Worm (Caenorhabditis elegans): ENCODE data around the gene egl-26.

The egl-26 gene

DNA sequence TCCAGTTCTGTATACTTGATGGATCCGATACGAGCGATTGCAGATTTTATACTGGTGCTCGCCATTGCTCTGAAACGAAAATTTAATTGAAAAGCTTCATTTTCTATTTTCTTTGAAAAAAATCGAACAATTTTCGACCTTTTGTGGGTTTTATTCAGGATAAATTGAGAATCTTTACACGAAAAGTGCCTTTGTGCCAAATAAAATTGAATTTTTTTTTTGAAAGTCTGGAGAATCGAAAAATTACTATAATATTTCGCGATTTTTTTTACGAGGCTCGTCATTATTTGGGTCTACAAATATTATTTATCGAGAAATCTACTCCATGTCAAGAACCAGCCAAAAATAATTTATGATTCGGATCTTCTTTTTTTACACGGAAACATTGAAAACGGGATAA is 27.5 kb upstream of the egl-26 start, which contains the start of gene F23F1.10:
F23F1.10 (minus strand) TSS at position 69 of the 400 bp plus-strand sequence.
- TF ChIP-seq flt-1 (GFP tag; IDR thresholded peaks at IDR 0.05) (no peak), ztf-29 (GFP tag; IDR thresholded peaks at IDR 0.05) (no peak), T22C8.4 (GFP tag; IDR thresholded peaks at IDR 0.05) (no peak), med-1 (GFP tag; optimal IDR thresholded peaks at IDR 0.05; ENCODE audit: insufficient read depth) (no peak), klf-2 (GFP tag; conservative IDR thresholded peaks at IDR 0.05) (no peak), cog-1 (tag; optimal IDR thresholded peaks at IDR 0.05) (no peak), tab-1 (GFP tag; IDR thresholded peaks at IDR 0.05) (no peak), ref-1 (GFP tag; conservative IDR thresholded peaks at IDR 0.05) (no peak), ztf-23 (GFP tag; IDR thresholded peaks at IDR 0.05) (no peak)

DNA sequence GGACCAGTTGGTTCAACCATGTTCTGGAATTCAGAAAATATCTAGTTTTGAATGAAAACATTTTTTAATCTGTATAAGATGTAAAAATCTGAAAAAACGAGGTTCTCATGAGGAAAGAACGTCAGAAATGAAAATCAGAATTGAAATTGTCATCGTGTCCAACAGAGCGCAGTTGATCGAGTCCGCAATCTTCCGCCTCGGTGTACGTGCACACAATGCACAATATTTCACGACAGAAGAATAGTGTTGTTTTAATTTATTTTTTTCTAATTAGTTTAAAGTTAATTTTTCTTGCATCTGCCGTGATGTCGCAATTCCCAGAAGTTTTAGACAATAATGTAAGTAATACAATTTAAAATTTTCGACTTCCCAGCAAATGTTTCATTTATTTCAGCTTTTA is 25.8 kb upstream of the egl-26 start, which contains the start of gene nfyc-1:
nfyc-1 (plus strand) TSS at position 268 of the 400 bp plus-strand sequence.
- TF ChIP-seq flt-1 (GFP tag; IDR thresholded peaks at IDR 0.05) = no peak
- TF ChIP-seq med-1 (GFP tag; optimal IDR thresholded peaks at IDR 0.05; ENCODE audit: insufficient read depth) = no peak
- no peak for TF ChIP-seq ztf-29 (GFP tag; IDR thresholded peaks at IDR 0.05)
- no peak for TF ChIP-seq ztf-23 (GFP tag; IDR thresholded peaks at IDR 0.05)
- TF ChIP-seq tab-1 (GFP tag; IDR thresholded peaks at IDR 0.05) = no peak
- no peak for TF ChIP-seq cog-1 (tag; optimal IDR thresholded peaks at IDR 0.05)
- no peak for TF ChIP-seq ref-1 (GFP tag; conservative IDR thresholded peaks at IDR 0.05)
- TF ChIP-seq T22C8.4 (GFP tag; IDR thresholded peaks at IDR 0.05) = no peak
- TF ChIP-seq klf-2 (GFP tag; conservative IDR thresholded peaks at IDR 0.05) = no peak

DNA sequence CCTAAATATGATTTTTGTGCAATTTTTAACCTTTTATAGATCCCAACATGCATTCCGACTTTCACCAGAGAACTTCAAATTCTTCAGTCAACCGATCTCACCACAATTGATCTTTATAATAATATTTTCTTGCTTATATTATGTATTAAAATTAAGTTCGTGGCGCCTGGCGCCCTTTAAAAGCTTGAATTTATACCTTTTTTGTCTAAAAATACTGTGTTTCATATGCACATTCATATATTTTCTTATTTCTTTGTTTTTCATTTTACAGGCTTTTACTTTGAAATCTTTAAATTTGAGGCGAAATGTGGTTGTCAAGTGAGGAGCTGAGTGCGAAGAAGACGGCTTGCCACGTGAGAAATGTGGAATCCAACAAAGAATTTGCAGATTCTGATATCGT is 24.7 kb upstream of the egl-26 start, which contains the start of gene rpoa-49:
rpoa-49 (plus strand) TSS at position 301 of the 400 bp plus-strand sequence.
- TF ChIP-seq cog-1 (tag; optimal IDR thresholded peaks at IDR 0.05) (no peak), T22C8.4 (GFP tag; IDR thresholded peaks at IDR 0.05) (no peak), flt-1 (GFP tag; IDR thresholded peaks at IDR 0.05) (no peak), med-1 (GFP tag; optimal IDR thresholded peaks at IDR 0.05; ENCODE audit: insufficient read depth) (no peak)

DNA sequence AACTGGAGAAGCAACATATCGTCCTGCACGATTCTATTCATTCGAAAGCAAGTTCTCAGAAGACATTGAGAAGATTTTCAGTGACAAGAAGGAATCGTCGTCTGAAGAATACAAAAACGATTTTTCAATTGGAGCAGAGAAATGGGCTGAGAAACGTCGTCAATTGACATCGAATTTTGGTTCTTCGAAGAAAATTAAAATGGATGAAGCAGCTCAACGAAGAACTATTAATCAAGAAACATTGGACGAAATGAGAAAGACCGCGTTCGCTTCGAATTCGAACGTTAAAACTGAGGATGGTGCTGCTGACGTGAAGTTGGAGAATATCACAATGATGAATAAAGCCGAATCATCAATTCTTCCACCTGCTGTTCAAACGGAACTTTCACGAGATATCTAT is 23.3 kb upstream of the egl-26 start, which contains the start of gene rpt-4:
rpt-4 (minus strand) TSS at position 101 of the 400 bp plus-strand sequence.
- no peak for TF ChIP-seq ztf-23 (GFP tag; IDR thresholded peaks at IDR 0.05)
- TF ChIP-seq ref-1 (GFP tag; conservative IDR thresholded peaks at IDR 0.05) = no peak
- TF ChIP-seq klf-2 (GFP tag; conservative IDR thresholded peaks at IDR 0.05) = no peak
- no peak for TF ChIP-seq tab-1 (GFP tag; IDR thresholded peaks at IDR 0.05)
- no peak for TF ChIP-seq med-1 (GFP tag; optimal IDR thresholded peaks at IDR 0.05; ENCODE audit: insufficient read depth)
- no peak for TF ChIP-seq cog-1 (tag; optimal IDR thresholded peaks at IDR 0.05)
- TF ChIP-seq T22C8.4 (GFP tag; IDR thresholded peaks at IDR 0.05) = no peak
- no peak for TF ChIP-seq ztf-29 (GFP tag; IDR thresholded peaks at IDR 0.05)

DNA sequence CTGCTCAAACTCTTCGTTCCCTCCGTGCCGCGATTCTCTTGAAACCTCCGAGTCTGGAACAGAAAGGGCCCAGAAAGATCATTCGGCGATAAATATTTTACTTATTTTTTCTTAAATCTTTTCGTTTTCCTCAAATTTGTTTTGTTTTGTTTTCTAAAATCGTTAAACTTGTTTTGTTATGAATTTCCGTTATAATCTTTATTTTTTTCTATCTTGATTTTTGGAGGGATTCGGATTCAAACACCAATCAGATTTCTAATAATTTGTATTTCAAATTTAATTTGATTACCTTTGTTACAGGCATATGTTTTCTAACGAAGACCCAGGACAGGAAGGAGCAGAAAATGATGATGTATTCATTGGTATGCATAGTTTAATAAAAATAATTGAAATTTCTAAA is 22.2 kb upstream of the egl-26 start, which contains the start of gene C23H3.5:
C23H3.5 (plus strand) TSS at position 301 of the 400 bp plus-strand sequence.
- no peak for TF ChIP-seq tab-1 (GFP tag; IDR thresholded peaks at IDR 0.05)
- no peak for TF ChIP-seq ref-1 (GFP tag; conservative IDR thresholded peaks at IDR 0.05)
- no peak for TF ChIP-seq klf-2 (GFP tag; conservative IDR thresholded peaks at IDR 0.05)
- no peak for TF ChIP-seq ztf-29 (GFP tag; IDR thresholded peaks at IDR 0.05)
- no peak for TF ChIP-seq flt-1 (GFP tag; IDR thresholded peaks at IDR 0.05)
- no peak for TF ChIP-seq cog-1 (tag; optimal IDR thresholded peaks at IDR 0.05)
- no peak for TF ChIP-seq med-1 (GFP tag; optimal IDR thresholded peaks at IDR 0.05; ENCODE audit: insufficient read depth)
- TF ChIP-seq ztf-23 (GFP tag; IDR thresholded peaks at IDR 0.05) = no peak
- TF ChIP-seq T22C8.4 (GFP tag; IDR thresholded peaks at IDR 0.05) = no peak

DNA sequence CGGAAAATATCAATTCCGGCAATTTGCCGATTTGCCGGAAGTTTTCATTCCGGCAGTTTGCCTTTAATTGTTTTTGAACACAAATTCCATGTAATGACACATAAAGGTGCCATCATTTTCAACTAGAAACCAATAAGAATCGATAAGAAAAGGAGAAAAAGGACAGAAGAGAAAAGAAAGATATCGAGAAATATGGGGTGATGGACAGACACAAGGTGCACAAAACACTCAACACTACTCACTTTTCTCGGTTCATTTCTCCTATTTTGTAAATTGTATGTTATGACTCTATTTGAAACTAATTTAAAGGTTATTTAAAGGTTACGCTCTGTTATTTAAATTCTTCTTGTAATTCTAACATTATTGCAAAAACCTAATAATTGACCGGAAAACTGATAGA is 18.6 kb upstream of the egl-26 start:
- no peak for TF ChIP-seq ztf-23 (GFP tag; IDR thresholded peaks at IDR 0.05)

DNA sequence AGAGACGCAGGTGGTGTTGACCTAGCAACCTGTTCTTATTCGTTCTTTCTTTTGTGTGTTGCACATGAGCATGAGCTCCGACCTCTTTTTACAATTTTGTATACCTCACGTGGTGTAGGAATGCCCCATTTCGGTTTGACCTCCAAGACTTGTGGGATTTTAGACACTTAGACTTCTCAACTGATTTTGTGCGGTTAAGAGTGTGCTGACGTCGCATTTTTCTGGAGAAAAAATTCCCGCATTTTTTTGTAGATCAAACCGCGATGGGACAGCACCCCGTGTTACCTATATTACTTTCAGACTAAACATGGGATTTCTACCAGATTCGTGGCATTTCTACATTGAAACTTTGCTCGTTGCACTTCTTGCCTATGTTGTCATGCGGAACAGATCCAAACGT is 18.1 kb upstream of the egl-26 start, which contains the start of gene sptl-1:
sptl-1 (plus strand) TSS at position 301 of the 400 bp plus-strand sequence.
- TF ChIP-seq ztf-23 (GFP tag; IDR thresholded peaks at IDR 0.05) (no peak), T22C8.4 (GFP tag; IDR thresholded peaks at IDR 0.05) (no peak), flt-1 (GFP tag; IDR thresholded peaks at IDR 0.05) (no peak), tab-1 (GFP tag; IDR thresholded peaks at IDR 0.05) (no peak), ref-1 (GFP tag; conservative IDR thresholded peaks at IDR 0.05) (no peak), ztf-29 (GFP tag; IDR thresholded peaks at IDR 0.05) (no peak), cog-1 (tag; optimal IDR thresholded peaks at IDR 0.05) (no peak)

DNA sequence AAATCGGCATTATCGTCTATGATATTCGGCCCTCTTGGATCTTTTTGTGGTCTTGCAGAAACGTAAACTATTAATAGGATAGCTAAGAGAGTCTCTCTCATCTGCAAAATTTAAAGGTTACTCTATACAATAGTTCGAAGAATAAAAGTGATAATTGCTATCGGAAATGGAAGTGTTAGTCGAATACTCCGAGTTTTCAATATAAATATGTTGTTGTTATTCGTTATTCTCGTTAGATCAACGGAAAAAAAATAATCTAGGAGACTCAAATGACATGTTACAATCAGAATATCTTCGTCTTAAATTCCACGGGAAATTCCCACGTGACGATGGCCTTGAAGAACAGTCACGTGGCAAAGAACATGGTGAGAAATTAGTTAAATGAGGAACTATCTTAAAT is 14.2 kb upstream of the egl-26 start, which contains the start of gene tre-5:
tre-5 (minus strand) TSS at position 101 of the 400 bp plus-strand sequence.
- no peak for TF ChIP-seq tab-1 (GFP tag; IDR thresholded peaks at IDR 0.05)
- no peak for TF ChIP-seq ztf-23 (GFP tag; IDR thresholded peaks at IDR 0.05)
- no peak for TF ChIP-seq ztf-29 (GFP tag; IDR thresholded peaks at IDR 0.05)
- no peak for TF ChIP-seq T22C8.4 (GFP tag; IDR thresholded peaks at IDR 0.05)
- no peak for TF ChIP-seq med-1 (GFP tag; optimal IDR thresholded peaks at IDR 0.05; ENCODE audit: insufficient read depth)
- no peak for TF ChIP-seq cog-1 (tag; optimal IDR thresholded peaks at IDR 0.05)
- no peak for TF ChIP-seq flt-1 (GFP tag; IDR thresholded peaks at IDR 0.05)
- no peak for TF ChIP-seq ref-1 (GFP tag; conservative IDR thresholded peaks at IDR 0.05)
- TF ChIP-seq klf-2 (GFP tag; conservative IDR thresholded peaks at IDR 0.05) = no peak

DNA sequence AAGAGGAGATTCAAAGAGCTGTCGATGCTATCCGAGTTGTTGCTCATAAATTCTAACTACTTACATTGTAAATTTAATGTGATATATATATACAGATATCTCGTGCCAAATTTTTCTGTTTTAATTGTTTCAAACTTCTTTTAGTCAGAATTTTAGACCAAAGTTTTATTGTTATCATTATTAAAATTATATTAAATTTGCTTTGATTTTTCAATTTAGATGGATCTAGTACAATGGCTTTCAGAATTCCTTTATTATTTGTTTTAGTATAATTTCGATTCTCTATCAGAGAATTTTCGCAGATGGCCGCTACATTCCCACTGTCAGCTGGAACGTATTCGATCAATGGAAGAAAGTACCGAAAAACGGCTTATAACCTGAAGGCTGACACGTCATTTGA is 12.1 kb upstream of the egl-26 start, which contains the start of gene ascc-1:
ascc-1 (plus strand) TSS at position 301 of the 400 bp plus-strand sequence.
- no peak for TF ChIP-seq tab-1 (GFP tag; IDR thresholded peaks at IDR 0.05)
- TF ChIP-seq klf-2 (GFP tag; conservative IDR thresholded peaks at IDR 0.05) = no peak
- TF ChIP-seq med-1 (GFP tag; optimal IDR thresholded peaks at IDR 0.05; ENCODE audit: insufficient read depth) = no peak
- TF ChIP-seq T22C8.4 (GFP tag; IDR thresholded peaks at IDR 0.05) = no peak
- no peak for TF ChIP-seq cog-1 (tag; optimal IDR thresholded peaks at IDR 0.05)
- no peak for TF ChIP-seq flt-1 (GFP tag; IDR thresholded peaks at IDR 0.05)
- TF ChIP-seq ref-1 (GFP tag; conservative IDR thresholded peaks at IDR 0.05) = no peak
- TF ChIP-seq ztf-29 (GFP tag; IDR thresholded peaks at IDR 0.05) = no peak
- TF ChIP-seq ztf-23 (GFP tag; IDR thresholded peaks at IDR 0.05) = no peak

DNA sequence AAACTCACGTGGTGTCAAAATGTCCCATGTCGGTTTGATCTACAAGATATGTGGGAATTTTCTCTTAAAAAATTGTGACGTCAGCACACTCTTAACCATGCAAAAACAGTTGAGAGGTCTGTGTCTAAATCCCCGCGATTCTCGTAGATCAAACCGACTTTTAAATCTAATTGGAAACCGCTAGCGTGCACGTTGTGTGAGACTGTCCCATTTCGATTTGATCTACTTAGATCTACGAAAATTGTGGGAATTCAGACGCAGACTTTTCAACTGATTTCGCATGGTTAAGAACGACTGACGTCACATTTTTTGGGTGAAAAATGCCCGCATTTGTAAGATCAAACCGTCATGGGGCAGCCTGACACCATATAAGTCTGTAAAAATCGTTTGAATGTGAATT is 11.6 kb upstream of the egl-26 start:
- TF ChIP-seq ref-1 (GFP tag; conservative IDR thresholded peaks at IDR 0.05) = no peak
- TF ChIP-seq ztf-23 (GFP tag; IDR thresholded peaks at IDR 0.05) = no peak
- no peak for TF ChIP-seq klf-2 (GFP tag; conservative IDR thresholded peaks at IDR 0.05)
- no peak for TF ChIP-seq cog-1 (tag; optimal IDR thresholded peaks at IDR 0.05)
- no peak for TF ChIP-seq tab-1 (GFP tag; IDR thresholded peaks at IDR 0.05)
- TF ChIP-seq ztf-29 (GFP tag; IDR thresholded peaks at IDR 0.05) = no peak
- no peak for TF ChIP-seq flt-1 (GFP tag; IDR thresholded peaks at IDR 0.05)
- TF ChIP-seq med-1 (GFP tag; optimal IDR thresholded peaks at IDR 0.05; ENCODE audit: insufficient read depth) = no peak
- no peak for TF ChIP-seq T22C8.4 (GFP tag; IDR thresholded peaks at IDR 0.05)

All from whole organism, midembryonic.